Worm (Caenorhabditis elegans): ENCODE data around the gene trp-1.

Gene trp-1

DNA sequence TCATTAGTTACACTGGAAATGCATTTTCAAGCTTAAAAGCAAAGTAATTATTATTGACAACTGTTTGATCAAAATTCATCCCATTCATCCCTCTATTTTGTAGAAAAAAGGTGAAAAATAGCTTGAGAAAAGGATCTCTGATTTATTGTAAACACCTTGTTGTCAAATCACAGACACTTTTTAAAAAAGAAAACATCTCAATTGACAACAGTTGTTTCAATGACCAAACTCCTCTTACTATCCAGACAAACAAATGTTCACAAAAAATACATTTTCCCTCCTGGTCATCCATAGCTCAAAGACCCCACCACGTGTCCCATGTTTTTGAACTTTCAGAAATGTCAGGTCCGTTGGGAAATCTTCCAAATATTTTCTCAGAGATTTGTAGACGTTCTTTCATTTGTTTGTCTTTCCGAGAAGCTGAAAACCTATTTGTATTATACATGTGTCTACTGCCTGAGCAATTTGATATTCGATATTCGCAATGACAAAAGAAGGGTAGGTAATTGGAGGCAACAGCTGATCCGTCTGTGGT is at the start of gene trp-1:
trp-1 (plus strand) TSS at position 485 of the 535 bp plus-strand sequence.
- no peak for TF ChIP-seq unc-62 (GFP tag; optimal IDR thresholded peaks at IDR 0.05)

DNA sequence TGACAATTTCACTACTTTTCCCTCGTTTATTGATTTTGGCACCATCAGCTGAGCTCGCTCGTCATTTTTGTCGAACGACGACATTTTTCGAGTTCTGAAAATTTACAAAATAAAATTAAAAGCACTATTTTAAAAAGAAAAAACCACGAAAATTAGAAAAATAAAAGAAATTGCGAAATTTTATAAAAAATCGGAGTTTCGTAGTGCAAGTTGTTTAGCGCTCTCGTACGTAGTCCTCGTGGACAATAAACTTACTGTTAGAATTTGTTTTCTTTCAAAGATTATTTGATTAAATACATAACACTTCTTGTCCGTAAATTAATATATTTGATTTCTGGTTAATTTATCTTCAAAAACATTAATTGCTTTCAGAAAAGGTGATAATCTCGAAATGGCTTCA is 44.7 kb upstream of the trp-1 start, which contains the start of the genes ess-2 and F42H10.2:
ess-2 (minus strand) TSS at position 99 of the 400 bp plus-strand sequence.
F42H10.2 (plus strand) TSS at position 367 of the 400 bp plus-strand sequence.
- TF ChIP-seq unc-62 (GFP tag; optimal IDR thresholded peaks at IDR 0.05) = no peak

ce11 chrIII:8491945-8492344 is 43.0 kb upstream of the trp-1 start:
- no peak for TF ChIP-seq unc-62 (GFP tag; optimal IDR thresholded peaks at IDR 0.05)

DNA sequence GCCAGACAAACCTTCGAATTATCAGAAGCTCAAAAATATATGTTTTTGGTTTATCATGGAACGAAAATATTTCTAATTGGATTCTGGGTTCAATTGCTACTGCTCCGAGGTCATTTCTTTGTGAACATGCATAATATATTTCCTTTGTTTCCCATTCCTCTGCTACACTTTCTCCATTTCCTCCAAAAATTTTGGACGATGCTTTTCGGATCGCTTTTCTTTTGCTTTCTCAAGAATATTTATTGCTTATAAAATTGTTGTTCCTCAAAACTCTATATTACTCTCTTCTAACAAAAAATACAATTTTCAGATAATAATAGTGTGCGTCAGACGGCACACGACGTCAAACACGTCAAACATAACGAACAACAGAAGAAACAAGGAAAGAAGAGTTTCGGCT is 40.2 kb upstream of the trp-1 start, which contains the start of gene pac-1:
pac-1 (plus strand) TSS at position 301 of the 400 bp plus-strand sequence.
- TF ChIP-seq unc-62 (GFP tag; optimal IDR thresholded peaks at IDR 0.05) = no peak

DNA sequence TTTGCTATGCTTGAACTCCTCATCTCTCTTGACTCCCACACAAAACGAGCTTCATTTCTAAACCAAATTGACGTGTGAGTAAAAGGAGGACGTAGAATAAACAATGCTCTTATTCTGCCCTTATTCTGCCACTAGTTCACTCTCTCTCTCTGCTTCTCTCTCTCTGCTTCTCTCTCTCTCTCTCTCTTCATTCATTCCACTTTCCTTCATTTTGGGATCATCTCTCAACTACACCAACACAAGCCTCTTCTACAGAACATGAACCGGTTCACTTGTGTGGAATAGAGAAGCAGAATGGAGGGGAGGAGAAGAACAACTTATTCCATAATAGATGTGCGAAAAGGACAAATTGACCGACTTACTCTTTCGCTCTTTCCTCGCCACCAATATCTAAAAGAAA is 31.6 kb upstream of the trp-1 start:
- TF ChIP-seq unc-62 (GFP tag; optimal IDR thresholded peaks at IDR 0.05) = no peak

DNA sequence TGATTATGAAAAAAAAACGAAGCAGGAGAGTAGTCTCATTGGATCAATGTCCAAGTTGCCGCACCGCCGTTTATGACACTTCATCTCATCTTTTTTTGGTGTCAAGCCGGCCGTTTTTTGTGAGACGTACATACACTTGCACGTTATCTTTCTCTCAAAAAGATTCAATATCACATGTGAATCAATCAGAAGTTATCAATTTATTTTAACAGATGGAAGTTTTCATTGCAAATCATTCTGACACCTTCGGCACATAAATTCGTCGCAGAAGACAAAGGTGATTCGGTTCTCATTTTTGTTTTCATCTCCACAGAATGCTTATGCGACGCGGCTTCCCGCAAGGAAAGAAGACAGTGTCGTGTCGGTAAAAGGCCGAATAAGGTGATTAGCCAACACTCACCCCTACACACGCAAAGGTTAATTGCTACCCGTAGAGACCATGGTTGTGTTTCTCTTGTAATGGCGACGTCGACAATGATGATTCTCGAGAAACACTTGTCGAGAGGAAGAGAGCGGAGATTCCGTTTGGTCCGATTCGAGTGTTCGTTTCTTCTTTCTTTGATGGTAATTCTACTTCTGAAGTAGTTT is 30.7 kb upstream of the trp-1 start:
- TF ChIP-seq unc-62 (GFP tag; optimal IDR thresholded peaks at IDR 0.05) = no peak

DNA sequence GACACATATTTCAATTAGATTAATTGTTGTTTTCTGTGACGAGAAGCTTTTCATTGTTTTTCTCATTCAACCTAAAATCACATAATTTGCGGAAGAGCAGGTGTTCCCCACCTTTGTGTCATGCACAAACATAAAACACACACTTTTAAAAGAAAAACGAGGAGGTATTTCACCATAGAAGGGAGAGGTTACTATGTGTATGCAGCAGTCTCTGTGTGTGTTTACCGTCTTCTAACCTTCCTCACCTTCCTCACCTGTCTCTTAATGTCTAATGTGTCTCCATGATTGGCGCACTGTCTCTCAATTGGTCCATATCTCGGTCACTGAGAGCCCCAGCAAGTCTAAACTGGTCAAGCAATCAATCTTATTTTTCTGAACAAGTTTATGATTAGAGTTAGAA is 28.6 kb upstream of the trp-1 start:
- no peak for TF ChIP-seq unc-62 (GFP tag; optimal IDR thresholded peaks at IDR 0.05)

- no peak for TF ChIP-seq unc-62 (GFP tag; optimal IDR thresholded peaks at IDR 0.05)
Observed at ce11 chrIII:8509218-8509617, 25.7 kb upstream of the trp-1 start.

DNA sequence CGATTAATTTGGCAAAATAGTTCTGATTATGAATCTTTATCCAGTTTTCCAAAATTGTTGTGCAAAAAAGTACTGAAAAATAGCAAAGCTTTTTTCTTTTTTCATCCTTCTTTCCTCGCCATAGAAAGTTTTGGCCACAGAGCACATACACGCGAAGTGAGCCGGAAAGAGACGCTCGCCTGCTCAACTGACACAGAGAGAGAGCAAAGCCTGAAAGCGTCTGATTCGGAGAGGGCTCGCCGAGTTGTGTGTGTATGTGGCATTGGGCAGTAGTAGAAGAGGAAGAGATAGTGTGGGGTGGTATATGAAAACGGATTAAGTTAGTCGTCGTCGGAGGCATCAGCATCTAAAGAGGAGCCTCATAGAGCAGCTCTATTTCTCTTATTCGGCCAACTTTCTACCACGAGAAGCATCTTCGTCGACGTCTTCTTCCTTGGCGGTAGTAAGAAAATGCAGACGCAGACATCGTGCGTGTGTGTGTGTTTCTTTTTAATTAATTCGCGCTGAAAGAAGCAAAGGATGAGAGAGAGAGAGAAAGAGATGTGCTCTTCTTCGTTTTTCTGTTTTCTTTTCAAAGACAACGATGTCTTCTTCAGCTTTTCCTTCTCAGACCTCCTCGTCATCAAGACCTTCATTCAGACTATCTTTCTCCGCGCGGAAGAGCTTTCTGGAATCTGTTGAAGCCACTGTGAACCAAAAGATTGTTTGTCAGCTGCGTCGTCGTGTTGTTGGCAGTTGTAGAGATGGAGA is 25.1 kb upstream of the trp-1 start:
- TF ChIP-seq unc-62 (GFP tag; optimal IDR thresholded peaks at IDR 0.05) = no peak

DNA sequence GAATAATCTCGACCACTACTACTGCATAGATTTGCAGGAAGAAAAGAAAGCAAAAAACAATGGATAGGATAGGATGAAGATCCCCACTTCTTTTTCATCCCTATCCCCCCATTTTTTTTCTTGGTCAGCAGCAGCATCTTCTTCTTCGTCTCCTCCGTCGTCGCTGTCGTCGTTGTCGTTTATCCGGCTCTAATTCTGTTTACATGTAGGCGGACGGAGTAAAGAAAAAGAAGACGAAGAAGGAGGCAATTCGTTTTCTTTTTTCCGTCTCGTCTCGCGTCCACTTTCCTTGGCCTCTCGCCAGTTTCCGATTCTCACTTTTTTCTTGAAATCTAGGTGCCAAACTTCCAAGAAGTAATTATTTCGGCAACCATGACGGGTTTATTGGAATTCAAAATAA is 23.2 kb upstream of the trp-1 start:
- TF ChIP-seq unc-62 (GFP tag; optimal IDR thresholded peaks at IDR 0.05) = no peak

- no peak for TF ChIP-seq unc-62 (GFP tag; optimal IDR thresholded peaks at IDR 0.05)
Observed at ce11 chrIII:8512279-8512942, 22.5 kb upstream of the trp-1 start.

DNA sequence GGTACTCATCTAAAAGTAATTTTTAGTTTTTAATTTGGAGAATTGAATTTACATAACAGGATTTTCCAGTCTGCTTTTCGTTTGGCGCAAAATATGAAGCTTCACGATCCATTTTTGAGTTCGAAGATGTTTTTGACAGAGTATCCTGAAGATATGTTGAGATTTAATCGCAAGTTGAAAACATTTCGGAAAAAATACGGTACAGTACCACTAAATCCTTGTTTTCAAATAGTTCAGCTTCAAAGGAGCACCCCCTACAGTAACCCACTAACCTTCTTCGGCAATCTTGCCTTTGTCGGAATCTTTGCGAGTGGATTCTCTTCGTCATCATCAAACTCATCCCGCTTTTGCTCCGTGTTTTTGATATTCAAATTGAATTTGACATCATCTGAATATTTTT is 15.9 kb upstream of the trp-1 start:
- TF ChIP-seq unc-62 (GFP tag; optimal IDR thresholded peaks at IDR 0.05) = no peak

DNA sequence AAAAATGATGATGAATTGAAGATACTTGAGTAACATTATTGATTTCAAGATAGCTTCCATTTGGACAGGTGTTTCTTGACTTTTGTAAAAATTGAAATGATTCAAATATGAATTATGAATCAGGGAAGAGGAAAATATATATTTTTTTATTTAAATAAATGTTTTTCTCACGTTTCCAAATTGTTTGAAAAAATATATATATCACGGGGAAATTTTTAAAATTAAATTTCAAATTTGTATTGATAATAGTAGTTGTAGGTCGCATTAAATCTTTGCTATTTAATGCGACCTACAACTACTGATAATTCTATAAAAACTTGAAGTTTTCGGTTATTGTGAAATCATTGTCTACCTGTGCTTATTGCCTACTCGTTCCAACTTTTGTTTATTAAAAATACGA is 15.0 kb upstream of the trp-1 start, which contains the start of gene ZC21.8:
ZC21.8 (minus strand) TSS at position 101 of the 400 bp plus-strand sequence.
- no peak for TF ChIP-seq unc-62 (GFP tag; optimal IDR thresholded peaks at IDR 0.05)

- TF ChIP-seq unc-62 (GFP tag; optimal IDR thresholded peaks at IDR 0.05) = no peak
Observed at ce11 chrIII:8520589-8520988, 14.3 kb upstream of the trp-1 start.

- no peak for TF ChIP-seq unc-62 (GFP tag; optimal IDR thresholded peaks at IDR 0.05)
Observed at ce11 chrIII:8521654-8522392, 13.1 kb upstream of the trp-1 start.

DNA sequence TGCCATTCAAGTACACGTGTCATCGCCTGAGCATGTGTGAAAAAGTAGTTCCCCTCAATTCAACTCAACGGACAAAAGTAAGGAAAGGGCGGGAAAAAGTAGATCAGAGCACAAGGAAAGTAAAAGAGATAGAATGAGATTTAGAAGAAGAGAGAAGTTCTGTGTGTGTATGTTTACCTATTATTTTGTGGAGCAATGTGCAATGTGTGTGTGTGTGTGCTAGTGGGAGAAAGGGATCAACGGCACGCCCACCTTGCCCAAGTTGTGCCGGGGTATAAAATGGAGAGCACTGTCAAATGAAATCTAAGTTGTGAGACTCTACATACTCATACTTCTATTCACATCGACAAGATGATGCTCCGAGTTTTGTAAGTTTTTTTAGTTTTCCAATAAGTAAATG is 10.2 kb upstream of the trp-1 start, which contains the start of gene idpp-15:
idpp-15 (plus strand) TSS at position 301 of the 400 bp plus-strand sequence.
- TF ChIP-seq unc-62 (GFP tag; optimal IDR thresholded peaks at IDR 0.05) = no peak

Data from whole organism, dauer.